Fruit fly (Drosophila melanogaster) whole organism, wandering third instar larva: ENCODE results near the gene Lcp65Ad.

Experiments
- Abd-B ChIP-seq: fragments of >200 bp; optimal IDR thresholded peaks from 2 replicates; lab custom pipeline; 2017; ENCODE audit warnings: missing biosample characterization, missing genetic modification characterization
- CrebA ChIP-seq: fragments of 200-800 bp; sonication (Bioruptor generic); optimal IDR thresholded peaks from 2 replicates; lab custom pipeline; 2016; ENCODE audit warnings: missing biosample characterization, mild to moderate bottlenecking, missing genetic modification characterization, borderline replicate concordance
- Dfd ChIP-seq: fragments of >200 bp; optimal IDR thresholded peaks from 2 replicates; lab custom pipeline; 2017; ENCODE audit warnings: missing biosample characterization, missing genetic modification characterization
- Hnf4 ChIP-seq: fragments of 200-800 bp; sonication (Bioruptor generic); optimal IDR thresholded peaks from 2 replicates; lab custom pipeline; 2016; ENCODE audit warnings: missing biosample characterization, mild to moderate bottlenecking, missing genetic modification characterization
- OdsH ChIP-seq: fragments of 200-800 bp; sonication (Bioruptor generic); optimal IDR thresholded peaks from 2 replicates; lab custom pipeline; 2016; ENCODE audit warnings: missing biosample characterization, mild to moderate bottlenecking, missing genetic modification characterization
- h ChIP-seq: fragments of 200-800 bp; sonication (Bioruptor generic); optimal IDR thresholded peaks from 3 replicates; lab custom pipeline; 2016; ENCODE audit warnings: missing biosample characterization, mild to moderate bottlenecking, missing genetic modification characterization

DNA sequence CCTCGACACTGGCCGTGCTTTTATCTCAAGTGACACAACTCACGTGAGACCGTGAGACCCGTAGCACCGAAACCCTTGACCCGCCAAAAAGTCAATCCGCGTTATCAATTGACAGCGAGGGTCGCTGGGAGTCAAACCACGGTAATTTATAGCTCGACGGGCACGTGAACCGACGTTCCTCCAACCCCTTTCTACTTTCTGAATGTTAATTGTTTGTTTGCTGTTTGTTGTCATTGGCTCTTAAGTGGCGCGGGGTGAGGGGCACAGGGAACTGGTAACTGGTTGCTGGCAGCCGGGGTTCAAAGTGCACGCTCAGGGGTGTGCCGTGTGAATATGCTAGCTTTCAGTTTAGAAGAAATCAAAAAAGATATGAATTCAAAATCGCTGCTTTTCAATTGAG is 36.5 kb upstream of the Lcp65Ad start:
- TF ChIP-seq h (GFP tag; lab: Kevin White, UChicago): no peak
- TF ChIP-seq Hnf4 (GFP tag; lab: Kevin White, UChicago): no peak
- TF ChIP-seq OdsH (GFP tag; lab: Kevin White, UChicago): no peak
- no peak for TF ChIP-seq CrebA
- TF ChIP-seq Dfd (GFP tag; lab: Kevin White, UChicago): no peak
- no peak for TF ChIP-seq Abd-B (GFP tag; lab: Kevin White, UChicago)
